Fruit fly (Drosophila melanogaster): ENCODE results near the gene CG14315.
A peak's percentile ranks its signal among the peaks of the same experiment; 100 is the strongest.

The CG14315 gene

dm6 chr3R:18171983-18172967 is 13.8 kb downstream of the CG14315 start (continued):
- TF ChIP-seq CG13775 (GFP tag; optimal IDR thresholded peaks at IDR 0.05) (peak; percentile 94), Poxn (GFP tag; IDR thresholded peaks at IDR 0.05) (peak; percentile 47; the same call in 1 of the 2 replicates), disco-r (GFP tag; optimal IDR thresholded peaks at IDR 0.05) (peak; percentile 82), CG33213 (GFP tag; optimal IDR thresholded peaks at IDR 0.05) (peak; percentile 74), eyg (GFP tag; optimal IDR thresholded peaks at IDR 0.05) (peak; percentile 79), lmd (GFP tag; IDR thresholded peaks at IDR 0.05) (peak; percentile 94), CG8944 (GFP tag; optimal IDR thresholded peaks at IDR 0.05) (peak; percentile 87), Lpt (GFP tag; optimal IDR thresholded peaks at IDR 0.05) (no peak), Ets97D (GFP tag; optimal IDR thresholded peaks at IDR 0.05) (peak; percentile 69), lilli (GFP tag; optimal IDR thresholded peaks at IDR 0.05) (peak; percentile 93), z (GFP tag; IDR thresholded peaks at IDR 0.05) (0 out of 3 replicates have a peak, but pooled peaks have one; percentile 7), CG7357 (GFP tag; IDR thresholded peaks at IDR 0.05) (peak; percentile 81), CG10147 (GFP tag; optimal IDR thresholded peaks at IDR 0.05) (peak; percentile 93), CG11093 (GFP tag; IDR thresholded peaks at IDR 0.05) (peak; percentile 86), CG6654 (GFP tag; optimal IDR thresholded peaks at IDR 0.05) (peak; percentile 82), CG7839 (tag; optimal IDR thresholded peaks at IDR 0.05) (peak; percentile 95), Neu2 (GFP tag; optimal IDR thresholded peaks at IDR 0.05; ENCODE audit: borderline replicate concordance) (peak; percentile 46), CG11695 (GFP tag; IDR thresholded peaks at IDR 0.05) (peak; percentile 91), tna (GFP tag; IDR thresholded peaks at IDR 0.05; ENCODE audit: partially characterized antibody) (no peak), en (GFP tag; optimal IDR thresholded peaks at IDR 0.05) (peak; percentile 82), Deaf1 (tag; optimal IDR thresholded peaks at IDR 0.05) (no peak), Bteb2 (GFP tag; optimal IDR thresholded peaks at IDR 0.05) (peak; percentile 89), CG4360 (GFP tag; IDR thresholded peaks at IDR 0.05) (peak; percentile 16), Fer2 (tag; optimal IDR thresholded peaks at IDR 0.05) (peak; percentile 85), ato (GFP tag; IDR thresholded peaks at IDR 0.05; ENCODE audit: partially characterized antibody) (no peak), mam (GFP tag; optimal IDR thresholded peaks at IDR 0.05) (peak; percentile 91), Sox102F (GFP tag; optimal IDR thresholded peaks at IDR 0.05) (peak; percentile 96), CG5245 (GFP tag; optimal IDR thresholded peaks at IDR 0.05) (peak; percentile 89), cas (GFP tag; IDR thresholded peaks at IDR 0.05) (peak; percentile 64), CG2202 (tag; optimal IDR thresholded peaks at IDR 0.05) (peak; percentile 84), CG4424 (GFP tag; optimal IDR thresholded peaks at IDR 0.05) (peak; percentile 94), oc (tag; optimal IDR thresholded peaks at IDR 0.05) (peak; percentile 96), CG4404 (GFP tag; IDR thresholded peaks at IDR 0.05) (peak; percentile 84), ewg (GFP tag; optimal IDR thresholded peaks at IDR 0.05) (peak; percentile 96), CG8924 (tag; optimal IDR thresholded peaks at IDR 0.05) (peak; percentile 97), CG4707 (GFP tag; optimal IDR thresholded peaks at IDR 0.05) (peak; percentile 85), Dip3 (GFP tag; optimal IDR thresholded peaks at IDR 0.05) (peak; percentile 85), CG1832 (GFP tag; optimal IDR thresholded peaks at IDR 0.05) (no peak), nau (GFP tag; optimal IDR thresholded peaks at IDR 0.05) (no peak), Awh (GFP tag; IDR thresholded peaks at IDR 0.05) (peak; percentile 82), CG13296 (GFP tag; optimal IDR thresholded peaks at IDR 0.05) (peak; percentile 92), YL-1 (GFP tag; optimal IDR thresholded peaks at IDR 0.05) (peak; percentile 77), sob (GFP tag; IDR thresholded peaks at IDR 0.05) (peak; percentile 90), HLH54F (GFP tag; optimal IDR thresholded peaks at IDR 0.05) (peak; percentile 92), vfl (GFP tag; optimal IDR thresholded peaks at IDR 0.05) (peak; percentile 79), MBD-R2 (GFP tag; IDR thresholded peaks at IDR 0.05) (peak; percentile 57; the same call in 1 of the 2 replicates), pzg (GFP tag; optimal IDR thresholded peaks at IDR 0.05) (peak; percentile 3), Antp (GFP tag; optimal IDR thresholded peaks at IDR 0.05) (peak; percentile 83), klu (GFP tag; IDR thresholded peaks at IDR 0.05) (peak; percentile 88; the same call in 1 of the 2 replicates)

Data from whole organism, embryonic.